Worm (Caenorhabditis elegans) whole organism, L4 larva: ENCODE measurements around the gene rmd-1.

Experiments
- ama-1 ChIP-seq: fragments of 150-350 bp; optimal IDR thresholded peaks from 2 replicates; lab custom pipeline; 2014; ENCODE audit warnings: inconsistent platforms, mixed read lengths
- dmd-9 ChIP-seq: fragments of 200-800 bp; sonication (Bioruptor generic); IDR thresholded peaks from 2 replicates; pipeline ENCODE4 v1.3.6; 2022; ENCODE audit warnings: missing genetic modification reagents, missing genetic modification characterization, missing compliant biosample characterization
- duxl-1 ChIP-seq: sonication (generic microtip); optimal IDR thresholded peaks from 2 replicates; lab custom pipeline; 2016; ENCODE audit warnings: mild to moderate bottlenecking, missing genetic modification characterization, moderate library complexity, missing compliant biosample characterization; ENCODE audit not compliant: poor library complexity
- nhr-77 ChIP-seq: fragments of 150-350 bp; optimal IDR thresholded peaks from 2 replicates; lab custom pipeline; 2014; ENCODE audit warnings: missing biosample characterization, missing genetic modification characterization
- unc-62 ChIP-seq, 3 experiments: fragments of 150-350 bp in 1 of 3; sonication (generic microtip); optimal IDR thresholded peaks in 2 of 3; peaks in 1 of 3; 1 replicate in 1 of 3; 2 replicates in 2 of 3; lab custom pipeline; 2014 to 2017; ENCODE audit warnings: missing biosample characterization in 3 of 3, missing genetic modification characterization in 3 of 3, missing genetic modification reagents in 3 of 3, missing genotype in 1 of 3

ce11 chrIII:9714731-9715130 is 44.2 kb upstream of the rmd-1 start:
- TF ChIP-seq nhr-77 (tag; lab: Kevin White, UChicago) (no peak), unc-62 (GFP tag; optimal IDR thresholded peaks at IDR 0.05 in 1 of 2; lab: Kevin White, UChicago) (no peak), unc-62 (tag; optimal IDR thresholded peaks at IDR 0.05; lab: Kevin White, UChicago) (no peak), duxl-1 (no peak), ama-1 (lab: Kevin White, UChicago) (no peak), dmd-9 (GFP tag; lab: Robert Waterston, UW) (no peak)
